Worm (Caenorhabditis elegans) whole organism, L2 larva: ENCODE results near the gene fbxa-100.
"Not testable (repeated sequence)": the region's sequence is repeated elsewhere in the genome, so short reads cannot be mapped to it uniquely, and the experiment has no call there.

Source experiments
- F13H6.1 ChIP-seq: sonication (generic microtip); optimal IDR thresholded peaks from 2 replicates; lab custom pipeline; 2016; ENCODE audit warnings: missing genetic modification characterization, missing compliant biosample characterization
- R02D3.7 ChIP-seq: fragments of 150-350 bp; optimal IDR thresholded peaks from 2 replicates; lab custom pipeline; 2014; ENCODE audit warnings: missing biosample characterization, missing genetic modification characterization
- Y55F3AM.14 ChIP-seq: fragments of 200-800 bp; sonication (Bioruptor generic); optimal IDR thresholded peaks from 2 replicates; lab custom pipeline; 2018; ENCODE audit warnings: mild to moderate bottlenecking, missing genetic modification characterization, missing compliant biosample characterization
- ZK546.5 ChIP-seq: sonication (generic microtip); optimal IDR thresholded peaks from 2 replicates; lab custom pipeline; 2017; ENCODE audit warnings: missing biosample characterization, missing genetic modification characterization
- alr-1 ChIP-seq: fragments of 150-350 bp; optimal IDR thresholded peaks from 2 replicates; lab custom pipeline; 2014; ENCODE audit warnings: missing biosample characterization, missing genetic modification characterization
- ama-1 ChIP-seq: fragments of 150-350 bp; optimal IDR thresholded peaks from 2 replicates; lab custom pipeline; 2018; ENCODE audit warnings: inconsistent platforms
- ceh-16 ChIP-seq: fragments of 150-350 bp; optimal IDR thresholded peaks from 2 replicates; lab custom pipeline; 2014; ENCODE audit warnings: missing biosample characterization, missing genetic modification characterization
- ceh-82 ChIP-seq: fragments of 150-350 bp; optimal IDR thresholded peaks from 2 replicates; lab custom pipeline; 2014; ENCODE audit warnings: missing biosample characterization, missing genetic modification characterization
- crh-2 ChIP-seq: sonication (generic microtip); optimal IDR thresholded peaks from 2 replicates; lab custom pipeline; 2017; ENCODE audit warnings: missing biosample characterization, missing genetic modification characterization
- dmd-4 ChIP-seq: sonication (generic microtip); optimal IDR thresholded peaks from 2 replicates; lab custom pipeline; 2017; ENCODE audit warnings: missing biosample characterization, missing genetic modification characterization
- elt-3 ChIP-seq: sonication (generic microtip); optimal IDR thresholded peaks from 2 replicates; lab custom pipeline; 2017; ENCODE audit warnings: missing biosample characterization, missing genetic modification characterization
- fos-1 ChIP-seq: fragments of 150-350 bp; optimal IDR thresholded peaks from 2 replicates; lab custom pipeline; 2014; ENCODE audit warnings: missing biosample characterization, missing genetic modification characterization
- gmeb-1 ChIP-seq: fragments of 150-350 bp; optimal IDR thresholded peaks from 2 replicates; lab custom pipeline; 2014; ENCODE audit warnings: missing biosample characterization, missing genetic modification characterization
- lin-11 ChIP-seq: fragments of 150-350 bp; sonication (generic microtip); optimal IDR thresholded peaks from 2 replicates; lab custom pipeline; 2014; ENCODE audit warnings: missing biosample characterization, missing genetic modification characterization, inconsistent platforms, mixed read lengths
- lin-13 ChIP-seq: fragments of 150-350 bp; optimal IDR thresholded peaks from 2 replicates; lab custom pipeline; 2014; ENCODE audit warnings: missing biosample characterization, missing genetic modification reagents, missing genetic modification characterization
- lsy-2 ChIP-seq, 2 experiments: fragments of 150-350 bp in 1 of 2; sonication (generic microtip) in 1 of 2; optimal IDR thresholded peaks; 2 replicates each; lab custom pipeline; 2014 to 2017; ENCODE audit warnings: missing biosample characterization in 2 of 2, missing genetic modification characterization in 2 of 2
- nhr-10 ChIP-seq: sonication (generic microtip); optimal IDR thresholded peaks from 2 replicates; lab custom pipeline; 2017; ENCODE audit warnings: missing biosample characterization, missing genetic modification characterization
- nhr-12 ChIP-seq: fragments of 150-350 bp; optimal IDR thresholded peaks from 2 replicates; lab custom pipeline; 2014; ENCODE audit warnings: missing biosample characterization, missing genetic modification characterization
- nhr-129 ChIP-seq: fragments of 150-350 bp; optimal IDR thresholded peaks from 2 replicates; lab custom pipeline; 2014; ENCODE audit warnings: missing biosample characterization, missing genetic modification characterization
- nhr-21 ChIP-seq: fragments of 150-350 bp; optimal IDR thresholded peaks from 2 replicates; lab custom pipeline; 2014; ENCODE audit warnings: missing biosample characterization, missing genetic modification characterization
- nhr-237 ChIP-seq: fragments of 150-350 bp; optimal IDR thresholded peaks from 2 replicates; lab custom pipeline; 2014; ENCODE audit warnings: missing biosample characterization, missing genetic modification characterization
- nhr-25 ChIP-seq: fragments of 150-350 bp; sonication (generic microtip); optimal IDR thresholded peaks from 3 replicates; lab custom pipeline; 2014; ENCODE audit warnings: missing biosample characterization, missing genetic modification characterization
- nhr-6 ChIP-seq: fragments of 150-350 bp; optimal IDR thresholded peaks from 2 replicates; lab custom pipeline; 2014; ENCODE audit warnings: missing biosample characterization, missing genetic modification characterization
- peb-1 ChIP-seq: fragments of 150-350 bp; optimal IDR thresholded peaks from 2 replicates; lab custom pipeline; 2014; ENCODE audit warnings: missing biosample characterization, missing genetic modification characterization
- sem-4 ChIP-seq: fragments of 150-350 bp; optimal IDR thresholded peaks from 2 replicates; lab custom pipeline; 2014; ENCODE audit warnings: missing biosample characterization, missing genetic modification reagents, missing genetic modification characterization
- sma-3 ChIP-seq: sonication (generic microtip); optimal IDR thresholded peaks from 2 replicates; lab custom pipeline; 2016; ENCODE audit warnings: missing genetic modification reagents, missing genetic modification characterization, missing compliant biosample characterization
- sma-9 ChIP-seq, 2 experiments: fragments of 150-350 bp in 1 of 2; sonication (generic microtip) in 1 of 2; optimal IDR thresholded peaks; 2 replicates each; lab custom pipeline; 2014 to 2016; ENCODE audit warnings: missing genetic modification characterization in 2 of 2, mild to moderate bottlenecking in 1 of 2, missing biosample characterization in 1 of 2, missing compliant biosample characterization in 1 of 2, missing genetic modification reagents in 1 of 2, moderate library complexity in 1 of 2
- snpc-4 ChIP-seq: fragments of 150-350 bp; optimal IDR thresholded peaks from 2 replicates; lab custom pipeline; 2014; ENCODE audit warnings: missing biosample characterization, missing genetic modification characterization
- unc-39 ChIP-seq: fragments of 150-350 bp; optimal IDR thresholded peaks from 2 replicates; lab custom pipeline; 2014; ENCODE audit warnings: missing biosample characterization, missing genetic modification characterization
- unc-62 ChIP-seq: fragments of 150-350 bp; optimal IDR thresholded peaks from 2 replicates; lab custom pipeline; 2014; ENCODE audit warnings: missing biosample characterization, missing genetic modification reagents, missing genetic modification characterization
- ztf-1 ChIP-seq: fragments of 200-800 bp; sonication (Bioruptor generic); conservative IDR thresholded peaks from 2 replicates; pipeline ENCODE4 v1.3.6; 2022; ENCODE audit warnings: missing genetic modification characterization, missing compliant biosample characterization
- ztf-4 ChIP-seq: fragments of 150-350 bp; optimal IDR thresholded peaks from 2 replicates; lab custom pipeline; 2014; ENCODE audit warnings: missing biosample characterization, missing genetic modification characterization

fbxa-100 gene

DNA sequence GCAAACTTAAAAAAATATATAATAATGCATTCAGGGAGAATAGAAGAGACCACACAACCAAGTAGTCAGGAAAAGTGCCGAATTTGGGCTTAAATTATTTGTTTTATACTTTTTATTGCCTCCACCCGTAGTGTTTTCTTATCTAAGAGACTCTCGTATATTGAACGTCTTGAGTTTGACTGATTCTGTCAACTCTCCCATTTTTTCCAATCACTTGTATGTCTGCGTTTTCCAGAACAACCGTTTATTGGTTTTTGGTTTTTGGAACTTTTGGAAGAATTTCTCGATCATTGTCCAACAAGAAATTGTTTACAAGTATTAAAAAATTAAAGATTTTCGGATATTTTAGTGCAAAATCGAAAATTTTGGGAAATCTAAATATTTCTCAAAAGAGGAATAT is 18.2 kb downstream of the fbxa-100 start:
- TF ChIP-seq crh-2 (tag; lab: Kevin White, UChicago) (peak; percentile 23), sma-9 (GFP tag; optimal IDR thresholded peaks at IDR 0.05; lab: Kevin White, UChicago) (peak; percentile 23), sma-9 (tag; optimal IDR thresholded peaks at IDR 0.05; lab: Kevin White, UChicago) (no peak), fos-1 (tag; lab: Kevin White, UChicago) (peak; percentile 31), peb-1 (no peak), elt-3 (tag; lab: Kevin White, UChicago) (no peak), Y55F3AM.14 (no peak)

DNA sequence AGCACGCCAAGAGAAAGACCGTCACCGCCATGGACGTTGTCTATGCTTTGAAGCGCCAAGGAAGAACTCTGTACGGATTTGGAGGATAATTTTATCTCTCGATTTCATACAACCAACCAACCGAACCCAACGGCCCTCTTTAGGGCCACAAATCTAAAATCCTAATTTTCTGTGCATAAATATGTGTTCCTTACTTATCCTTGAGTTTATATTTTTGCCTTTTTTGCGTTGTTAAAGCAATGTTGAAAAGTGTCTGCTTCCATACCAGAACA is 19.2 kb downstream of the fbxa-100 start:
- TF ChIP-seq unc-62 = no peak
- no peak for TF ChIP-seq sem-4
- no peak for TF ChIP-seq dmd-4
- TF ChIP-seq nhr-21 = no peak
- TF ChIP-seq gmeb-1 = no peak
- no peak for TF ChIP-seq lin-11 (tag; lab: Kevin White, UChicago)
- no peak for TF ChIP-seq nhr-12
- TF ChIP-seq unc-39 (tag; lab: Kevin White, UChicago) = no peak
- no peak for TF ChIP-seq alr-1 (tag; lab: Kevin White, UChicago)
- no peak for TF ChIP-seq nhr-10 (tag; lab: Kevin White, UChicago)
- no peak for TF ChIP-seq sma-9 (GFP tag; optimal IDR thresholded peaks at IDR 0.05; lab: Kevin White, UChicago)
- no peak for TF ChIP-seq sma-9 (tag; optimal IDR thresholded peaks at IDR 0.05; lab: Kevin White, UChicago)
- TF ChIP-seq ZK546.5 = no peak
- no peak for TF ChIP-seq lin-13 (GFP tag; lab: Kevin White, UChicago)
- TF ChIP-seq nhr-6 (tag; lab: Kevin White, UChicago) = no peak
- TF ChIP-seq ceh-82 = no peak
- no peak for TF ChIP-seq nhr-129 (tag; lab: Kevin White, UChicago)
- no peak for TF ChIP-seq ztf-4 (tag; lab: Kevin White, UChicago)
- TF ChIP-seq ama-1 (lab: Kevin White, UChicago) = no peak
- no peak for TF ChIP-seq nhr-237 (tag; lab: Kevin White, UChicago)

DNA sequence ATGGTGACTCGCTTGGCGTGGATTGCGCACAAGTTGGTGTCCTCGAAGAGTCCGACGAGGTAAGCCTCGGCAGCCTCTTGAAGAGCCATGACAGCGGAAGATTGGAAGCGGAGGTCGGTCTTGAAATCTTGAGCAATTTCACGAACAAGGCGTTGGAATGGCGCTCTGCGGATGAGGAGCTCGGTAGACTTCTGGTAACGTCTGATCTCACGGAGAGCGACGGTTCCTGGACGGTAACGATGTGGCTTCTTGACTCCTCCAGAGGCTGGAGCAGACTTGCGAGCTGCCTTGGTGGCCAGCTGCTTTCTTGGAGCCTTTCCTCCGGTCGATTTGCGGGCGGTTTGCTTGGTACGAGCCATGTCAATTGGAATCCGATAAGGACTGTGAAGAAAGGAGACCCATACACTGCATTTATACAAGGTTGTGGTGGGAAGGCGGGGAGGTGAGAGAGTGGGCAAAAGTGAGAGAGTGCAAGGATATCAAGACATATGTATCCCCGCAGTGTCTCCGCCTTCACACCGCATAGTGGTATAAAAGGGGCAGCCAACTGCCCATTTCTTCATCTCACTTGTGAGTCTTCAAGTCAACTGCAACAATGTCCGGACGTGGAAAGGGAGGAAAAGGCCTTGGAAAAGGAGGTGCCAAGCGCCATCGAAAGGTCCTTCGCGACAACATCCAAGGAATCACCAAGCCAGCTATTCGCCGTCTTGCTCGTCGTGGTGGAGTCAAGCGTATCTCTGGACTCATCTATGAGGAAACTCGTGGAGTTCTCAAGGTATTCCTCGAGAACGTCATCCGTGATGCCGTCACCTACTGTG is 19.8 kb downstream of the fbxa-100 start, which contains the start of the genes his-2 and his-1:
his-2 (minus strand) TSS at position 359 of the 818 bp plus-strand sequence.
his-1 (plus strand) TSS at position 596 of the 818 bp plus-strand sequence.
- peak; percentile 19 for TF ChIP-seq nhr-25 (tag; lab: Kevin White, UChicago)

DNA sequence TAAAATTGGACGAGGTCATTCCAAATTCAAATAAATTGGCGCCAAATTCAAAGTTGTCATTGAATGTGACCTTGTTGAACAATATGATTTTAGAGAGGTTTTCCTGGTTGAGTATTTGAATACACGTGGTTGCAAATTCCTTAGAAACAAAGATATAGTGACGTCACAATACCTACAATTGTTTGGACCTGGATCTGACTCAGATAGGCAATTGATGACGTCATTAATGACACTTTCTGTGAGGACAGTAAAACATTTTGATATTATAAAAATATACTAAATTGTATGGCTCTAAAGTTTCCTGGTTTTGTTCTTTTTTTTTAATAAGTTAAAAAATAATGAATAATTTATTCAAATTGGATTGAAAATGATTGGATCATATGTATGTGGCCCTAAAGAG is 20.5 kb downstream of the fbxa-100 start:
- TF ChIP-seq ceh-82 (no peak), ztf-1 (GFP tag; lab: Robert Waterston, UW) (no peak), R02D3.7 (tag; lab: Kevin White, UChicago) (no peak), snpc-4 (tag; lab: Kevin White, UChicago) (no peak)
- TF ChIP-seq, all 48 proteins: peak for 0

DNA sequence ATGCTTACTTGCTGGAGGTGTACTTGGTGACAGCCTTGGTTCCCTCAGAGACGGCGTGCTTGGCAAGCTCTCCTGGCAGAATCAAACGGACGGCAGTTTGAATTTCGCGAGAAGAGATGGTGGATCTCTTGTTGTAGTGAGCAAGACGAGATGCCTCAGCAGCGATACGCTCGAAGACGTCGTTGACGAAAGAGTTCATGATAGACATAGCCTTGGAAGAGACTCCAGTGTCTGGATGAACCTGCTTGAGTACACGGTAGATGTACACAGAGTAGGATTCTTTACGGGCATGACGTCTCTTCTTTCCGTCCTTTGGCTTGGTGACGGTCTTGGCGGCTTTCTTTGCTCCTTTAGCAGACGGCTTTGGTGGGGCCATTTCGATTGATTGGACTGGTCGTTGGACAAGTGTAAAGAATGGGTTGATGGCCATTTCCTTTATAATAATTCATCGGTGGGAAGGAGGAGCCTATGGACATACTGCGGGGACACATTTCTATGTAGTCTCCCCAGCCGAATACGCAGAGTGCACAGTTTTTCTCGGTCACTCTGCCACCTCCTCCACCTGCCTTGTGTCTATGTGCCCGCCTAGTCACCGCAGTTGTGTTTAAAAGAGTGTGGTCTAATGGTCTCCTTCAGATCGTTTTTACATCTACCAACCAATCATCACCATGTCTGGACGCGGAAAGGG is 21.6 kb downstream of the fbxa-100 start, which contains the start of the genes his-4 and his-3:
his-4 (minus strand) TSS at position 376 of the 688 bp plus-strand sequence.
his-3 (plus strand) TSS at position 669 of the 688 bp plus-strand sequence.
- TF ChIP-seq lsy-2 (tag; optimal IDR thresholded peaks at IDR 0.05; lab: Kevin White, UChicago) = peak in 1 of 2 experiments; percentile 38
- peak; percentile 27 for TF ChIP-seq F13H6.1 (tag; lab: Kevin White, UChicago)
- TF ChIP-seq ceh-16 (tag; lab: Kevin White, UChicago) = peak; percentile 95
- peak; percentile 27 for TF ChIP-seq nhr-129 (tag; lab: Kevin White, UChicago)
- peak; percentile 52 for TF ChIP-seq nhr-6 (tag; lab: Kevin White, UChicago)
- peak; percentile 39 for TF ChIP-seq sma-3 (GFP tag; lab: Kevin White, UChicago)
- TF ChIP-seq fos-1 (tag; lab: Kevin White, UChicago) = peak; percentile 49
- peak; percentile 24 for TF ChIP-seq lin-13 (GFP tag; lab: Kevin White, UChicago)
- peak; percentile 85 for TF ChIP-seq nhr-25 (tag; lab: Kevin White, UChicago)
- TF ChIP-seq sma-9 (GFP tag; optimal IDR thresholded peaks at IDR 0.05; lab: Kevin White, UChicago) = peak; percentile 59
- TF ChIP-seq sma-9 (tag; optimal IDR thresholded peaks at IDR 0.05; lab: Kevin White, UChicago) = not testable (repeated sequence)
